Worm (Caenorhabditis elegans) whole organism, young adult: ENCODE results near the gene Y39E4B.6.

Experiments used
- B0336.3 ChIP-seq: fragments of 200-800 bp; sonication (Bioruptor generic); IDR thresholded peaks from 2 replicates; pipeline ENCODE4 v1.3.6; 2022; ENCODE audit warnings: missing genetic modification characterization, missing compliant biosample characterization
- C17E4.6 ChIP-seq: fragments of 200-800 bp; sonication (Bioruptor generic); IDR thresholded peaks from 2 replicates; pipeline ENCODE4 v1.3.6; 2022; ENCODE audit warnings: missing genetic modification reagents, missing genetic modification characterization, missing compliant biosample characterization
- F10E7.11 ChIP-seq: sonication (generic microtip); optimal IDR thresholded peaks from 2 replicates; lab custom pipeline; 2017; ENCODE audit warnings: mild to moderate bottlenecking, missing genetic modification characterization, moderate library complexity, missing compliant biosample characterization
- F22D6.2 ChIP-seq: sonication (generic microtip); optimal IDR thresholded peaks from 2 replicates; lab custom pipeline; 2016; ENCODE audit warnings: mild to moderate bottlenecking, missing genetic modification characterization, missing compliant biosample characterization
- F52B5.7 ChIP-seq: sonication (generic microtip); optimal IDR thresholded peaks from 2 replicates; lab custom pipeline; 2016; ENCODE audit warnings: mild to moderate bottlenecking, missing genetic modification characterization, missing compliant biosample characterization
- F57C9.4 ChIP-seq: sonication (generic microtip); optimal IDR thresholded peaks from 2 replicates; lab custom pipeline; 2017; ENCODE audit warnings: mild to moderate bottlenecking, missing genetic modification characterization, missing compliant biosample characterization
- K11D2.4 ChIP-seq: fragments of 200-800 bp; sonication (Bioruptor generic); IDR thresholded peaks from 2 replicates; pipeline ENCODE4 v1.3.6; 2022; ENCODE audit warnings: missing genetic modification reagents, missing genetic modification characterization, missing compliant biosample characterization
- K12H6.12 ChIP-seq: fragments of 200-800 bp; sonication (Bioruptor generic); optimal IDR thresholded peaks from 2 replicates; lab custom pipeline; 2018; ENCODE audit warnings: mild to moderate bottlenecking, missing genetic modification characterization, missing compliant biosample characterization
- T07F8.4 ChIP-seq: sonication (generic microtip); optimal IDR thresholded peaks from 2 replicates; lab custom pipeline; 2016; ENCODE audit warnings: mild to moderate bottlenecking, missing genetic modification characterization, moderate library complexity, missing compliant biosample characterization
- Y79H2A.3 ChIP-seq: fragments of 200-800 bp; sonication (Bioruptor generic); conservative IDR thresholded peaks from 2 replicates; pipeline ENCODE4 v1.3.6; 2022; ENCODE audit warnings: missing genetic modification reagents, missing genetic modification characterization, missing compliant biosample characterization
- ZK185.1 ChIP-seq: sonication (generic microtip); optimal IDR thresholded peaks from 2 replicates; lab custom pipeline; 2016; ENCODE audit warnings: mild to moderate bottlenecking, missing genetic modification characterization, missing compliant biosample characterization; ENCODE audit not compliant: poor library complexity, severe bottlenecking
- akir-1 ChIP-seq: fragments of 200-800 bp; sonication (Bioruptor generic); optimal IDR thresholded peaks from 2 replicates; lab custom pipeline; 2018; ENCODE audit warnings: mild to moderate bottlenecking, missing genetic modification characterization, moderate library complexity, missing compliant biosample characterization
- aptf-2 ChIP-seq: fragments of 200-800 bp; sonication (Bioruptor generic); conservative IDR thresholded peaks from 2 replicates; pipeline ENCODE4 v1.3.6; 2022; ENCODE audit warnings: missing genetic modification reagents, missing genetic modification characterization, missing compliant biosample characterization
- atf-7 ChIP-seq: sonication (generic microtip); optimal IDR thresholded peaks from 2 replicates; lab custom pipeline; 2017; ENCODE audit warnings: mild to moderate bottlenecking, missing genetic modification characterization, missing compliant biosample characterization
- athp-1 ChIP-seq: sonication (generic microtip); optimal IDR thresholded peaks from 2 replicates; lab custom pipeline; 2017; ENCODE audit warnings: mild to moderate bottlenecking, missing genetic modification characterization, missing compliant biosample characterization
- attf-3 ChIP-seq: fragments of 200-800 bp; sonication (Bioruptor generic); conservative IDR thresholded peaks from 2 replicates; pipeline ENCODE4 v1.3.6; 2022; ENCODE audit warnings: missing genetic modification reagents, missing genetic modification characterization, missing compliant biosample characterization
- ccch-3 ChIP-seq: fragments of 200-800 bp; sonication (Bioruptor generic); optimal IDR thresholded peaks from 2 replicates; lab custom pipeline; 2018; ENCODE audit warnings: mild to moderate bottlenecking, missing genetic modification characterization, missing compliant biosample characterization
- ceh-27 ChIP-seq: fragments of 200-800 bp; sonication (Bioruptor generic); optimal IDR thresholded peaks from 2 replicates; lab custom pipeline; 2018; ENCODE audit warnings: mild to moderate bottlenecking, missing genetic modification characterization, moderate library complexity, missing compliant biosample characterization
- ceh-40 ChIP-seq: fragments of 200-800 bp; sonication (Bioruptor generic); IDR thresholded peaks from 2 replicates; pipeline ENCODE4 v1.3.6; 2022; ENCODE audit warnings: missing genetic modification characterization, missing compliant biosample characterization
- ceh-79 ChIP-seq: sonication (generic microtip); optimal IDR thresholded peaks from 2 replicates; lab custom pipeline; 2017; ENCODE audit warnings: mild to moderate bottlenecking, missing genetic modification characterization, missing compliant biosample characterization
- chd-7 ChIP-seq: sonication (generic microtip); optimal IDR thresholded peaks from 2 replicates; lab custom pipeline; 2016; ENCODE audit warnings: mild to moderate bottlenecking, missing genetic modification characterization, moderate library complexity, missing compliant biosample characterization
- dox-1 ChIP-seq: fragments of 200-800 bp; sonication (Bioruptor generic); IDR thresholded peaks from 2 replicates; pipeline ENCODE4 v1.3.6; 2022; ENCODE audit warnings: missing genetic modification reagents, missing genetic modification characterization, missing compliant biosample characterization
- dpff-1 ChIP-seq: sonication (generic microtip); optimal IDR thresholded peaks from 2 replicates; lab custom pipeline; 2017; ENCODE audit warnings: mild to moderate bottlenecking, missing genetic modification characterization, missing compliant biosample characterization
- dpl-1 ChIP-seq: fragments of 150-350 bp; optimal IDR thresholded peaks from 2 replicates; lab custom pipeline; 2014; ENCODE audit warnings: missing biosample characterization, missing genetic modification reagents, missing genetic modification characterization
- egl-44 ChIP-seq: fragments of 200-800 bp; sonication (Bioruptor generic); IDR thresholded peaks from 2 replicates; pipeline ENCODE4 v1.3.6; 2022; ENCODE audit warnings: missing genetic modification reagents, missing genetic modification characterization, missing compliant biosample characterization
- ekl-4 ChIP-seq: fragments of 200-800 bp; sonication (Bioruptor generic); IDR thresholded peaks from 2 replicates; pipeline ENCODE4 v1.3.6; 2022; ENCODE audit warnings: missing genetic modification reagents, missing genetic modification characterization, missing compliant biosample characterization
- hlh-26 ChIP-seq: fragments of 200-800 bp; sonication (Bioruptor generic); conservative IDR thresholded peaks from 2 replicates; pipeline ENCODE4 v1.3.6; 2022; ENCODE audit warnings: missing genetic modification reagents, missing genetic modification characterization, missing compliant biosample characterization
- lsy-27 ChIP-seq: sonication (generic microtip); optimal IDR thresholded peaks from 2 replicates; lab custom pipeline; 2017; ENCODE audit warnings: missing genetic modification characterization, mild to moderate bottlenecking, missing compliant biosample characterization, antibody characterized with exemption, missing genotype, borderline replicate concordance; ENCODE audit not compliant: insufficient read depth
- madf-10 ChIP-seq: sonication (generic microtip); optimal IDR thresholded peaks from 2 replicates; lab custom pipeline; 2016; ENCODE audit warnings: mild to moderate bottlenecking, missing genetic modification characterization, missing compliant biosample characterization
- madf-3 ChIP-seq: fragments of 200-800 bp; sonication (Bioruptor generic); IDR thresholded peaks from 2 replicates; pipeline ENCODE4 v1.3.6; 2022; ENCODE audit warnings: missing genetic modification reagents, missing genetic modification characterization, missing compliant biosample characterization
- mcd-1 ChIP-seq: fragments of 200-800 bp; sonication (Bioruptor generic); IDR thresholded peaks from 2 replicates; pipeline ENCODE4 v1.3.6; 2022; ENCODE audit warnings: missing genetic modification reagents, missing genetic modification characterization, missing compliant biosample characterization
- mel-28 ChIP-seq: sonication (generic microtip); optimal IDR thresholded peaks from 2 replicates; lab custom pipeline; 2016; ENCODE audit warnings: borderline replicate concordance, mild to moderate bottlenecking, missing genetic modification characterization, missing compliant biosample characterization
- mes-4 ChIP-seq: sonication (generic microtip); optimal IDR thresholded peaks from 2 replicates; lab custom pipeline; 2016; ENCODE audit warnings: missing genotype, missing genetic modification characterization, missing compliant biosample characterization
- mxl-1 ChIP-seq: sonication (generic microtip); optimal IDR thresholded peaks from 2 replicates; lab custom pipeline; 2016; ENCODE audit warnings: missing genetic modification characterization, missing compliant biosample characterization
- nfya-1 ChIP-seq: sonication (generic microtip); optimal IDR thresholded peaks from 2 replicates; lab custom pipeline; 2017; ENCODE audit warnings: antibody characterized with exemption, missing compliant biosample characterization, missing genetic modification characterization, borderline replicate concordance; ENCODE audit not compliant: insufficient read depth
- nfya-2 ChIP-seq: fragments of 200-800 bp; sonication (Bioruptor generic); IDR thresholded peaks from 2 replicates; pipeline ENCODE4 v1.3.6; 2022; ENCODE audit warnings: missing genetic modification reagents, missing genetic modification characterization, missing compliant biosample characterization
- nhr-179 ChIP-seq: sonication (generic microtip); optimal IDR thresholded peaks from 2 replicates; lab custom pipeline; 2016; ENCODE audit warnings: mild to moderate bottlenecking, missing genetic modification characterization, missing compliant biosample characterization
- nhr-27 ChIP-seq: fragments of 200-800 bp; sonication (Bioruptor generic); optimal IDR thresholded peaks from 2 replicates; lab custom pipeline; 2018; ENCODE audit warnings: mild to moderate bottlenecking, missing genetic modification characterization, moderate library complexity, missing compliant biosample characterization
- nhr-80 ChIP-seq: sonication (generic microtip); optimal IDR thresholded peaks from 2 replicates; lab custom pipeline; 2016; ENCODE audit warnings: missing genetic modification characterization, missing compliant biosample characterization
- pha-4 ChIP-seq: fragments of 150-350 bp; sonication (generic microtip); optimal IDR thresholded peaks from 2 replicates; lab custom pipeline; 2014; ENCODE audit warnings: missing biosample characterization, missing genetic modification reagents, missing genetic modification characterization
- snpc-1.3 ChIP-seq: sonication (generic microtip); optimal IDR thresholded peaks from 2 replicates; lab custom pipeline; 2017; ENCODE audit warnings: missing genetic modification characterization, mild to moderate bottlenecking, missing compliant biosample characterization, antibody characterized with exemption, moderate library complexity, missing genotype, missing genetic modification reagents; ENCODE audit not compliant: insufficient read depth
- snpc-4 ChIP-seq, 5 experiments: fragments of 150-350 bp in 1 of 5; sonication (generic microtip) in 4 of 5; optimal IDR thresholded peaks; 2 replicates each; lab custom pipeline; 2014 to 2018; ENCODE audit warnings: missing genetic modification characterization in 5 of 5, missing biosample characterization in 3 of 5, antibody characterized with exemption in 2 of 5, mild to moderate bottlenecking in 2 of 5, missing compliant biosample characterization in 2 of 5, missing genotype in 2 of 5, moderate library complexity in 2 of 5, missing genetic modification reagents in 1 of 5
- somi-1 ChIP-seq: fragments of 200-800 bp; sonication (Bioruptor generic); optimal IDR thresholded peaks from 2 replicates; lab custom pipeline; 2018; ENCODE audit warnings: mild to moderate bottlenecking, missing genetic modification characterization, missing compliant biosample characterization
- tbp1 ChIP-seq: fragments of 200-800 bp; sonication (Bioruptor generic); optimal IDR thresholded peaks from 2 replicates; lab custom pipeline; 2018; ENCODE audit warnings: mild to moderate bottlenecking, missing genetic modification characterization, missing compliant biosample characterization
- tbx-9 ChIP-seq: sonication (generic microtip); optimal IDR thresholded peaks from 2 replicates; lab custom pipeline; 2016; ENCODE audit warnings: borderline replicate concordance, missing genetic modification characterization, inconsistent platforms, missing compliant biosample characterization
- tlf-1 ChIP-seq: fragments of 200-800 bp; sonication (Bioruptor generic); optimal IDR thresholded peaks from 2 replicates; lab custom pipeline; 2018; ENCODE audit warnings: mild to moderate bottlenecking, missing genetic modification characterization, missing compliant biosample characterization
- unc-62 ChIP-seq: fragments of 150-350 bp; optimal IDR thresholded peaks from 2 replicates; lab custom pipeline; 2014; ENCODE audit warnings: missing biosample characterization, missing genetic modification reagents, missing genetic modification characterization
- ztf-3 ChIP-seq: fragments of 200-800 bp; sonication (Bioruptor generic); optimal IDR thresholded peaks from 2 replicates; lab custom pipeline; 2018; ENCODE audit warnings: mild to moderate bottlenecking, missing genetic modification characterization, missing compliant biosample characterization

The Y39E4B.6 gene

ce11 chrIII:13066828-13067227, 3.7 kb upstream of the Y39E4B.6 start (continued):
- no peak for TF ChIP-seq akir-1 (GFP tag; lab: Kevin White, UChicago)
- 0 out of 2 replicates have a peak, but pooled peaks have one; percentile 31 for TF ChIP-seq B0336.3 (GFP tag; lab: Robert Waterston, UW)
- TF ChIP-seq mes-4 (tag; lab: Kevin White, UChicago), result no peak
- no peak for TF ChIP-seq ccch-3 (GFP tag; lab: Kevin White, UChicago)
- no peak for TF ChIP-seq F57C9.4 (tag; lab: Kevin White, UChicago)
- TF ChIP-seq hlh-26 (GFP tag; lab: Robert Waterston, UW), result no peak
- TF ChIP-seq T07F8.4 (tag; lab: Kevin White, UChicago), result no peak
- no peak for TF ChIP-seq ceh-79 (tag; lab: Kevin White, UChicago)
- TF ChIP-seq ceh-27, result no peak
- no peak for TF ChIP-seq K12H6.12 (tag; lab: Kevin White, UChicago)
- peak; percentile 26 for TF ChIP-seq atf-7 (tag; lab: Kevin White, UChicago)
- no peak for TF ChIP-seq egl-44
- no peak for TF ChIP-seq aptf-2 (GFP tag; lab: Robert Waterston, UW)
- TF ChIP-seq chd-7 (tag; lab: Kevin White, UChicago), result peak; percentile 9
- no peak for TF ChIP-seq athp-1 (tag; lab: Kevin White, UChicago)
- TF ChIP-seq lsy-27 (tag; lab: Kevin White, UChicago), result no peak
- no peak for TF ChIP-seq nhr-27
- peak; percentile 40; the same call in 1 of the 2 replicates for TF ChIP-seq ekl-4 (GFP tag; lab: Robert Waterston, UW)
- no peak for TF ChIP-seq nfya-2 (GFP tag; lab: Robert Waterston, UW)
- no peak for TF ChIP-seq attf-3 (GFP tag; lab: Robert Waterston, UW)
- 0 out of 2 replicates have a peak, but pooled peaks have one; percentile 20 for TF ChIP-seq mcd-1 (GFP tag; lab: Robert Waterston, UW)
- no peak for TF ChIP-seq mel-28 (tag; lab: Kevin White, UChicago)
- no peak for TF ChIP-seq ztf-3 (GFP tag; lab: Kevin White, UChicago)
- TF ChIP-seq mxl-1 (tag; lab: Kevin White, UChicago), result no peak
- TF ChIP-seq dpff-1 (tag; lab: Kevin White, UChicago), result no peak
- no peak for TF ChIP-seq snpc-4 (GFP tag; optimal IDR thresholded peaks at IDR 0.05; lab: Kevin White, UChicago)
- TF ChIP-seq snpc-4 (tag; optimal IDR thresholded peaks at IDR 0.05; lab: Kevin White, UChicago), result peak in 1 of 4 experiments; percentile 29
- TF ChIP-seq pha-4 (tag; lab: Kevin White, UChicago), result no peak
- TF ChIP-seq F22D6.2 (tag; lab: Kevin White, UChicago), result no peak
- no peak for TF ChIP-seq tbx-9 (tag; lab: Kevin White, UChicago)
- TF ChIP-seq nhr-179 (tag; lab: Kevin White, UChicago), result no peak
- TF ChIP-seq K11D2.4 (GFP tag; lab: Robert Waterston, UW), result no peak
- peak; percentile 90 for TF ChIP-seq nhr-80 (tag; lab: Kevin White, UChicago)
- TF ChIP-seq F10E7.11 (tag; lab: Kevin White, UChicago), result no peak
- no peak for TF ChIP-seq unc-62 (GFP tag; lab: Kevin White, UChicago)
- no peak for TF ChIP-seq tlf-1
- TF ChIP-seq madf-10 (tag; lab: Kevin White, UChicago), result peak; percentile 25
- TF ChIP-seq ZK185.1 (tag; lab: Kevin White, UChicago), result no peak
- TF ChIP-seq somi-1 (GFP tag; lab: Kevin White, UChicago), result no peak
- TF ChIP-seq madf-3 (GFP tag; lab: Robert Waterston, UW), result no peak
- no peak for TF ChIP-seq dpl-1 (GFP tag; lab: Kevin White, UChicago)
- no peak for TF ChIP-seq snpc-1.3 (tag; lab: Kevin White, UChicago)
- TF ChIP-seq C17E4.6 (GFP tag; lab: Robert Waterston, UW), result no peak
- no peak for TF ChIP-seq Y79H2A.3
- TF ChIP-seq tbp1 (GFP tag; lab: Kevin White, UChicago), result peak; percentile 10
- TF ChIP-seq nfya-1 (tag; lab: Kevin White, UChicago), result no peak
- TF ChIP-seq F52B5.7 (tag; lab: Kevin White, UChicago), result no peak
- no peak for TF ChIP-seq ceh-40 (GFP tag; lab: Robert Waterston, UW)
- peak; percentile 48; the same call in 1 of the 2 replicates for TF ChIP-seq dox-1 (GFP tag; lab: Robert Waterston, UW)
